Worm (Caenorhabditis elegans) whole organism, young adult: ENCODE measurements around the gene srz-66.

Experiments used
- B0035.1 ChIP-seq: sonication (generic microtip); optimal IDR thresholded peaks from 2 replicates; lab custom pipeline; 2016; ENCODE audit warnings: missing genetic modification characterization, mild to moderate bottlenecking, missing compliant biosample characterization, missing genotype, missing genetic modification reagents
- C06A6.2 ChIP-seq: fragments of 200-800 bp; sonication (Bioruptor generic); conservative IDR thresholded peaks from 2 replicates; pipeline ENCODE4 v1.3.6; 2022; ENCODE audit warnings: missing genetic modification characterization, missing compliant biosample characterization
- C17E4.6 ChIP-seq: fragments of 200-800 bp; sonication (Bioruptor generic); IDR thresholded peaks from 2 replicates; pipeline ENCODE4 v1.3.6; 2022; ENCODE audit warnings: missing genetic modification reagents, missing genetic modification characterization, missing compliant biosample characterization
- F10E7.11 ChIP-seq: sonication (generic microtip); optimal IDR thresholded peaks from 2 replicates; lab custom pipeline; 2017; ENCODE audit warnings: mild to moderate bottlenecking, missing genetic modification characterization, moderate library complexity, missing compliant biosample characterization
- F22D6.2 ChIP-seq: sonication (generic microtip); optimal IDR thresholded peaks from 2 replicates; lab custom pipeline; 2016; ENCODE audit warnings: mild to moderate bottlenecking, missing genetic modification characterization, missing compliant biosample characterization
- F23B12.7 ChIP-seq: sonication (generic microtip); optimal IDR thresholded peaks from 2 replicates; lab custom pipeline; 2017; ENCODE audit warnings: missing genetic modification characterization, mild to moderate bottlenecking, missing compliant biosample characterization, antibody characterized with exemption, moderate library complexity; ENCODE audit not compliant: insufficient read depth
- F33H1.4 ChIP-seq: fragments of 200-800 bp; sonication (Bioruptor generic); IDR thresholded peaks from 2 replicates; pipeline ENCODE4 v1.3.6; 2022; ENCODE audit warnings: missing genetic modification reagents, missing genetic modification characterization, missing compliant biosample characterization
- F37B4.10 ChIP-seq: fragments of 200-800 bp; sonication (Bioruptor generic); IDR thresholded peaks from 2 replicates; pipeline ENCODE4 v1.3.6; 2022; ENCODE audit warnings: missing genetic modification characterization, missing compliant biosample characterization
- F39B2.1 ChIP-seq: fragments of 200-800 bp; sonication (Bioruptor generic); IDR thresholded peaks from 2 replicates; pipeline ENCODE4 v1.3.6; 2022; ENCODE audit warnings: missing genetic modification reagents, missing genetic modification characterization, missing compliant biosample characterization
- F52B5.7 ChIP-seq: sonication (generic microtip); optimal IDR thresholded peaks from 2 replicates; lab custom pipeline; 2016; ENCODE audit warnings: mild to moderate bottlenecking, missing genetic modification characterization, missing compliant biosample characterization
- F55B11.4 ChIP-seq: sonication (generic microtip); optimal IDR thresholded peaks from 2 replicates; lab custom pipeline; 2016; ENCODE audit warnings: missing compliant biosample characterization, missing genetic modification characterization, borderline replicate concordance; ENCODE audit not compliant: insufficient read depth
- K11D2.4 ChIP-seq: fragments of 200-800 bp; sonication (Bioruptor generic); IDR thresholded peaks from 2 replicates; pipeline ENCODE4 v1.3.6; 2022; ENCODE audit warnings: missing genetic modification reagents, missing genetic modification characterization, missing compliant biosample characterization
- Y79H2A.3 ChIP-seq: fragments of 200-800 bp; sonication (Bioruptor generic); conservative IDR thresholded peaks from 2 replicates; pipeline ENCODE4 v1.3.6; 2022; ENCODE audit warnings: missing genetic modification reagents, missing genetic modification characterization, missing compliant biosample characterization
- attf-3 ChIP-seq: fragments of 200-800 bp; sonication (Bioruptor generic); conservative IDR thresholded peaks from 2 replicates; pipeline ENCODE4 v1.3.6; 2022; ENCODE audit warnings: missing genetic modification reagents, missing genetic modification characterization, missing compliant biosample characterization
- attf-6 ChIP-seq: fragments of 200-800 bp; sonication (Bioruptor generic); IDR thresholded peaks from 2 replicates; pipeline ENCODE4 v1.3.6; 2022; ENCODE audit warnings: missing genetic modification reagents, missing genetic modification characterization, missing compliant biosample characterization
- bed-1 ChIP-seq: fragments of 200-800 bp; sonication (Bioruptor generic); IDR thresholded peaks from 2 replicates; pipeline ENCODE4 v1.3.6; 2022; ENCODE audit warnings: missing genetic modification reagents, missing genetic modification characterization, missing compliant biosample characterization
- dpl-1 ChIP-seq: fragments of 150-350 bp; optimal IDR thresholded peaks from 2 replicates; lab custom pipeline; 2014; ENCODE audit warnings: missing biosample characterization, missing genetic modification reagents, missing genetic modification characterization
- egl-18 ChIP-seq: fragments of 200-800 bp; sonication (Bioruptor generic); IDR thresholded peaks from 2 replicates; pipeline ENCODE4 v1.3.6; 2022; ENCODE audit warnings: missing genetic modification reagents, missing genetic modification characterization, missing compliant biosample characterization
- egrh-3 ChIP-seq: fragments of 200-800 bp; sonication (Bioruptor generic); IDR thresholded peaks from 2 replicates; pipeline ENCODE4 v1.3.6; 2022; ENCODE audit warnings: missing genetic modification reagents, missing genetic modification characterization, missing compliant biosample characterization
- ets-4 ChIP-seq: fragments of 200-800 bp; sonication (Bioruptor generic); optimal IDR thresholded peaks from 2 replicates; lab custom pipeline; 2018; ENCODE audit warnings: mild to moderate bottlenecking, missing genetic modification characterization, missing compliant biosample characterization
- fkh-3 ChIP-seq: sonication (generic microtip); optimal IDR thresholded peaks from 2 replicates; lab custom pipeline; 2016; ENCODE audit warnings: mild to moderate bottlenecking, missing genetic modification characterization, missing compliant biosample characterization
- hlh-12 ChIP-seq: sonication (generic microtip); optimal IDR thresholded peaks from 2 replicates; lab custom pipeline; 2016; ENCODE audit warnings: missing genetic modification characterization, missing compliant biosample characterization
- let-607 ChIP-seq, 2 experiments: fragments of 200-800 bp in 1 of 2; sonication (Bioruptor generic) in 1 of 2; sonication (generic microtip) in 1 of 2; optimal IDR thresholded peaks; 2 replicates each; lab custom pipeline; 2016 to 2018; ENCODE audit warnings: mild to moderate bottlenecking in 2 of 2, missing compliant biosample characterization in 2 of 2, missing genetic modification characterization in 2 of 2, moderate library complexity in 2 of 2, missing genotype in 1 of 2
- lin-40 ChIP-seq: sonication (generic microtip); optimal IDR thresholded peaks from 2 replicates; lab custom pipeline; 2016; ENCODE audit warnings: missing genetic modification characterization, mild to moderate bottlenecking, missing compliant biosample characterization, missing genotype, missing genetic modification reagents
- lir-1 ChIP-seq: fragments of 200-800 bp; sonication (Bioruptor generic); conservative IDR thresholded peaks from 2 replicates; pipeline ENCODE4 v1.3.6; 2022; ENCODE audit warnings: missing genetic modification reagents, missing genetic modification characterization, missing compliant biosample characterization
- madf-3 ChIP-seq: fragments of 200-800 bp; sonication (Bioruptor generic); IDR thresholded peaks from 2 replicates; pipeline ENCODE4 v1.3.6; 2022; ENCODE audit warnings: missing genetic modification reagents, missing genetic modification characterization, missing compliant biosample characterization
- madf-6 ChIP-seq: fragments of 200-800 bp; sonication (Bioruptor generic); IDR thresholded peaks from 2 replicates; pipeline ENCODE4 v1.3.6; 2022; ENCODE audit warnings: missing genetic modification reagents, missing genetic modification characterization, missing compliant biosample characterization
- mel-28 ChIP-seq: sonication (generic microtip); optimal IDR thresholded peaks from 2 replicates; lab custom pipeline; 2016; ENCODE audit warnings: borderline replicate concordance, mild to moderate bottlenecking, missing genetic modification characterization, missing compliant biosample characterization
- mxl-1 ChIP-seq: sonication (generic microtip); optimal IDR thresholded peaks from 2 replicates; lab custom pipeline; 2016; ENCODE audit warnings: missing genetic modification characterization, missing compliant biosample characterization
- rpc-1 ChIP-seq, 2 experiments: fragments of 150-350 bp in 1 of 2; sonication (generic microtip) in 1 of 2; optimal IDR thresholded peaks; 2 replicates each; lab custom pipeline; 2014 to 2018; ENCODE audit warnings: missing biosample characterization in 1 of 2, missing genetic modification characterization in 1 of 2, missing genetic modification reagents in 1 of 2, missing genotype in 1 of 2
- sea-2 ChIP-seq: fragments of 200-800 bp; sonication (Bioruptor generic); IDR thresholded peaks from 2 replicates; pipeline ENCODE4 v1.3.6; 2022; ENCODE audit warnings: missing genetic modification characterization, missing compliant biosample characterization
- snpc-1.1 ChIP-seq: sonication (generic microtip); optimal IDR thresholded peaks from 2 replicates; lab custom pipeline; 2017; ENCODE audit warnings: missing genetic modification characterization, mild to moderate bottlenecking, missing compliant biosample characterization, antibody characterized with exemption, moderate library complexity, missing genotype, missing genetic modification reagents; ENCODE audit not compliant: insufficient read depth
- snpc-1.3 ChIP-seq: sonication (generic microtip); optimal IDR thresholded peaks from 2 replicates; lab custom pipeline; 2017; ENCODE audit warnings: missing genetic modification characterization, mild to moderate bottlenecking, missing compliant biosample characterization, antibody characterized with exemption, moderate library complexity, missing genotype, missing genetic modification reagents; ENCODE audit not compliant: insufficient read depth
- snpc-4 ChIP-seq, 5 experiments: fragments of 150-350 bp in 1 of 5; sonication (generic microtip) in 4 of 5; optimal IDR thresholded peaks; 2 replicates each; lab custom pipeline; 2014 to 2018; ENCODE audit warnings: missing genetic modification characterization in 5 of 5, missing biosample characterization in 3 of 5, antibody characterized with exemption in 2 of 5, mild to moderate bottlenecking in 2 of 5, missing compliant biosample characterization in 2 of 5, missing genotype in 2 of 5, moderate library complexity in 2 of 5, missing genetic modification reagents in 1 of 5
- ztf-22 ChIP-seq: fragments of 200-800 bp; sonication (Bioruptor generic); optimal IDR thresholded peaks from 2 replicates; lab custom pipeline; 2018; ENCODE audit warnings: mild to moderate bottlenecking, missing genetic modification characterization, moderate library complexity, missing compliant biosample characterization
- ztf-26 ChIP-seq: sonication (generic microtip); optimal IDR thresholded peaks from 2 replicates; lab custom pipeline; 2017; ENCODE audit warnings: missing genetic modification characterization, missing compliant biosample characterization
- ztf-3 ChIP-seq: fragments of 200-800 bp; sonication (Bioruptor generic); optimal IDR thresholded peaks from 2 replicates; lab custom pipeline; 2018; ENCODE audit warnings: mild to moderate bottlenecking, missing genetic modification characterization, missing compliant biosample characterization

The srz-66 gene

DNA sequence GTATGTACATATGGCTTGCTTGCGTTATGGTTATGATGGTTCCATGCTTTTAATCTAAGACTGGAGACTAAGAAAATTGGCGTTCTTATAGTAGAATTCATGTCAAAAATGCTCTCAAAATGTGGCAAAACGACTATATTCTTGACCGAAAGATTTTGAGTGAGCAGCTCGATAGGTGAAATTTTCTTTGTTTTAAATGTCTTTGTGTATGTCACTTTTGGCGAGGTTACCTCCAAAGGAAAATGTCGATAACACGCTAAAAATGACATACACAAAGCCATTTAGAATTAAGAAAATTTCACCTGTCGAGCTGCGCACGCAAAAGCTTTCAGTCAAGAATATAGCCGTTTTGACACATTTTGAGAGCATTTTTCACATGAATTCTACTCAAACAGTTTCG, at the start of gene srz-66:
Gene srz-66, minus strand, starts transcription at position 101 of the 400 bp plus-strand sequence.
- no peak for TF ChIP-seq hlh-12 (tag; lab: Kevin White, UChicago)
- TF ChIP-seq C06A6.2 (GFP tag; lab: Robert Waterston, UW) = no peak
- no peak for TF ChIP-seq fkh-3 (tag; lab: Kevin White, UChicago)
- no peak for TF ChIP-seq let-607 (tag; optimal IDR thresholded peaks at IDR 0.05; lab: Kevin White, UChicago)
- TF ChIP-seq egrh-3 (GFP tag; lab: Robert Waterston, UW) = no peak
- no peak for TF ChIP-seq rpc-1 (optimal IDR thresholded peaks at IDR 0.05; lab: Kevin White, UChicago)
- TF ChIP-seq rpc-1 (tag; optimal IDR thresholded peaks at IDR 0.05; lab: Kevin White, UChicago) = no peak
- TF ChIP-seq madf-6 = no peak
- TF ChIP-seq dpl-1 = no peak
- no peak for TF ChIP-seq egl-18 (GFP tag; lab: Robert Waterston, UW)
- no peak for TF ChIP-seq sea-2 (GFP tag; lab: Robert Waterston, UW)
- no peak for TF ChIP-seq F10E7.11 (tag; lab: Kevin White, UChicago)
- TF ChIP-seq F22D6.2 = no peak

DNA sequence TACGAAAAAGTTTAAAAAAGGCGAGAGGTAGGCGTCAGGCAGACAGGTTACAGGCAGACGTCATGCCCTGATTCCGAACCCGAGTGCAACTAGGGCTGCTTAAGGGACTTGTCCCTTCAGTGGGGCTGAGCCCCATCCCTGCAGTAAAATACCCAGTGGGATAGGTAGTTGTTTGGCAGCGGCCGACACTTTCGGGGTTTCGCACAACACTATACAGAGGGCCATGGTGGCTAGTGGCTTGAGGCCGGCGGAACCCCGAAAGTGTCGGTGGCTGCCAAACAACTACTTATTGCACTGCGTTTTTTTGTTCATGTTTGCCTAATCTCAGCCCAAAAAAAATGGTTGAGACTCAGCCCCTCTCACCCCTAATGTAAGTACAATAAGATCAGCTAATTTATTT, 48.2 kb upstream of the srz-66 start:
- no peak for TF ChIP-seq K11D2.4 (GFP tag; lab: Robert Waterston, UW)
- TF ChIP-seq attf-6 (GFP tag; lab: Robert Waterston, UW) = 0 out of 2 replicates have a peak, but pooled peaks have one; percentile 24
- peak; percentile 6 for TF ChIP-seq snpc-1.1
- no peak for TF ChIP-seq snpc-4 (GFP tag; optimal IDR thresholded peaks at IDR 0.05; lab: Kevin White, UChicago)
- peak in 2 of 4 experiments; percentile 69 to 77 for TF ChIP-seq snpc-4 (tag; optimal IDR thresholded peaks at IDR 0.05; lab: Kevin White, UChicago)
- no peak for TF ChIP-seq snpc-1.3 (tag; lab: Kevin White, UChicago)

DNA sequence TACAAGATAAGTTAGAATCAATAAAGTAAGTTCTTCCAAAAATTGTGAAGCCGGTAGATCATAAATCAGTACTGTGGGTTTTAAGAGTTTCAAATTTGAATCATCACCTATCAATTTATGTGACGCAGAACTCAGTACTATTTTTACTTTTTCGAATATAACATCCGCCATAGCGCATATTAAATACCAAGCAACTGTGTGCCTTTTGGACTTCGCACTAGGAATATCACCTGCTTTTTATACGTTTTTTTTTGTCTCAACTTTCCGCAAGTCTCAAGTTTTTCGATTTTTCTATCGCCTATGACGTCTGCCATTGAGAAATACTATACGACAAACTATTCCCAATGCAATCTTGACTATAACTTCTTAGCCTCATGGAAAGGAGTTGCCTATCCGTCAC, 45.4 kb upstream of the srz-66 start, which contains the start of gene srh-113:
Gene srh-113, plus strand, starts transcription at position 301 of the 400 bp plus-strand sequence.
- no peak for TF ChIP-seq ztf-26
- TF ChIP-seq F33H1.4 (GFP tag; lab: Robert Waterston, UW) = no peak
- no peak for TF ChIP-seq madf-3 (GFP tag; lab: Robert Waterston, UW)
- TF ChIP-seq K11D2.4 (GFP tag; lab: Robert Waterston, UW) = no peak
- no peak for TF ChIP-seq B0035.1 (tag; lab: Kevin White, UChicago)
- TF ChIP-seq ztf-3 = no peak
- TF ChIP-seq attf-3 (GFP tag; lab: Robert Waterston, UW) = no peak
- no peak for TF ChIP-seq lin-40
- no peak for TF ChIP-seq F55B11.4 (tag; lab: Kevin White, UChicago)
- TF ChIP-seq Y79H2A.3 = no peak
- no peak for TF ChIP-seq F39B2.1 (GFP tag; lab: Robert Waterston, UW)
- no peak for TF ChIP-seq lir-1 (GFP tag; lab: Robert Waterston, UW)

DNA sequence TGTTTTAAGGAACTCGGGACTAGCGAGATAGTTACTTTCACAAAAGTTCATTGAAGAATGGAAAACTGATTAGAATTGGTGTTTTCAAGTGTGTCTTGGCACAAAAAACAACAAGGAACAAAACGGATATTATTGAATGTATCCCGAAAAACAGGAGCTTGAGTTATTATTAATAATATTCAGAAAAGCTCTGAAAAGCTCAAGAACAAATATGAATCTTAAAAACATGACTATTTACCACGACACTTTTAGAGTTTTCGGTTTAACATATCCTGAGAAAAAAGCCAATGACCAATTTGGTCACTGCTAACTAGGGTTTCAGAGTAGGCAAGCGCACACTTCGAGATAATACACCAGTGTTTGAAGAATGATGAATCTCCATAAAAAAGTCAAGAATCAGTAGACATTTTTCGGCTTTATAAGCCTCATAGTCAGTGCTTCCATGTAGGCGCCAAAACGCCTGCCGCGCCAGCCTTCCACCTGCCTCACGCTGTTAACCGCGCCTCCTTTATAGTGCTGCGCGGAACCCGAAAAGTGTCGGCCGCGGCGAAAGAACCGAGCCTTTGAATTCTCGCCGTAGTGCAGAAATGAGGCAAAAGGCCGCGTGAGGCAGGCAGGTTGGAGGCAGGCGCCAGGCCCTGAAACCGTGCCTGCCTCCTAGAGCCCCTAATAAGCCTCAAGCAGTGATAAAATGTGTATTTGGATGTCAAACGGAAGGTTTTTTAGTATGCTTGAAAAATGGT, 44.8 kb upstream of the srz-66 start, which contains the start of gene srh-236:
Gene srh-236, minus strand, starts transcription at position 51 of the 743 bp plus-strand sequence.
- no peak for TF ChIP-seq C17E4.6
- TF ChIP-seq snpc-4 (GFP tag; optimal IDR thresholded peaks at IDR 0.05; lab: Kevin White, UChicago) = no peak
- peak in 2 of 4 experiments; percentile 35 for TF ChIP-seq snpc-4 (tag; optimal IDR thresholded peaks at IDR 0.05; lab: Kevin White, UChicago)
- TF ChIP-seq bed-1 = no peak
- no peak for TF ChIP-seq F23B12.7 (tag; lab: Kevin White, UChicago)
- 0 out of 2 replicates have a peak, but pooled peaks have one; percentile 54 for TF ChIP-seq F37B4.10 (GFP tag; lab: Robert Waterston, UW)
- no peak for TF ChIP-seq mxl-1 (tag; lab: Kevin White, UChicago)
- no peak for TF ChIP-seq madf-3 (GFP tag; lab: Robert Waterston, UW)
- no peak for TF ChIP-seq ztf-22 (GFP tag; lab: Kevin White, UChicago)
- TF ChIP-seq ets-4 (GFP tag; lab: Kevin White, UChicago) = no peak
- TF ChIP-seq F22D6.2 = no peak
- no peak for TF ChIP-seq F52B5.7 (tag; lab: Kevin White, UChicago)
- TF ChIP-seq C06A6.2 (GFP tag; lab: Robert Waterston, UW) = no peak
- TF ChIP-seq egrh-3 (GFP tag; lab: Robert Waterston, UW) = peak; percentile 45; the same call in 1 of the 2 replicates
- no peak for TF ChIP-seq mel-28
- TF ChIP-seq, all 124 proteins: peak for 3
